Fruit fly (Drosophila melanogaster) whole organism, larva: ENCODE results near the gene CG46412.
"Not testable (repeated sequence)": the region's sequence is repeated elsewhere in the genome, so short reads cannot be mapped to it uniquely, and the experiment has no call there.

Experiments
- noc ChIP-seq: fragments of 200-800 bp; sonication (Bioruptor generic); optimal IDR thresholded peaks from 3 replicates; lab custom pipeline; 2019; ENCODE audit warnings: missing biosample characterization, mild to moderate bottlenecking, missing genetic modification characterization, moderate library complexity

The CG46412 gene

DNA sequence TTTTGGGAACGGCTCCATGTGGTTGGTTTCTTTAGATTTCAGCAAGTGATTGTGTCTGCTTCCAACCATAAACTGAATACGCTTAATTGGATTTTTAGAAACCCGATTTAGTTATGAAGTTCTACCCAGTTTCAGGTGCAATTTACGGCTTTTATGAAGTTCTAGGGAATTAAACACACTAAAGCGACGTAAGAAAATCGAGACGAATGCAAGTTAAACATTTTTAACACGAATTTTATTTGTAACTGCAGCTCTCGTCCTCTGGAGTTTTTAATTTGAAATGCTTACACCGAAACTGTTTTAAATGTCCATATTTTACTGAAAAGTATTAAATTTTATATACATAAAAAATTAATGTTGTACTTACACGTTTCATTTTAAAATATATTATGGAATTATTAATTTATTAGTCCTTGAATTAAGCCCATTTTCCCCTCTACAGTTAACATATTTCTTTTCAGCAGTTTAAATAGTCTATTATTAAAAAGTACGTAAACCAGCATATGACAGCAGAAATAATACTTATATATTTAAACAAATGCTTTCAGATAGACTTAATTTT lies at the start of gene CG46412, which contains the start of gene CG33267:
Gene CG46412 (minus strand): TSS at position 101 of the 562 bp plus-strand sequence.
Gene CG33267 (plus strand): TSS at position 512 of the 562 bp plus-strand sequence.
- no peak for TF ChIP-seq noc (tag; lab: Kevin White, UChicago)

DNA sequence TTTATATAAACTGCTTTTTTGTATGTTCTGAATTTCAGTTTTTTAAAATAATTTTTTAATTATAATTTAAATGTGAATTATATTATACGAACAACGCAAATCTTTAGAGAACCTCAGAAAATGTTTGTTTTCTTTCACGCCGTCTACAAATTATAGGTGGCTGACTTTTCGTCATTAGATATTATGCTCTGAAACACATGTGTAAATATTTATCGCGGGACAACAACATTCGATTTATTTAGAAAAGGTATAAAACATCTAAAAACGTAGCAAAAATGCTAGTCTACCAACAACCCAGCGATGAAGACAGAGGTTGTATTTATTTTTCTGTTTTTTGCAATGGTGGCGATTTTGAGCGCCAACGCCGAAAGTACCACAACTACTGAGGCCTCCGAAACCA lies 46.0 kb upstream of the CG46412 start, which contains the start of gene CG42832:
Gene CG42832 (plus strand): TSS at position 301 of the 400 bp plus-strand sequence.
- no peak for TF ChIP-seq noc (tag; lab: Kevin White, UChicago)

DNA sequence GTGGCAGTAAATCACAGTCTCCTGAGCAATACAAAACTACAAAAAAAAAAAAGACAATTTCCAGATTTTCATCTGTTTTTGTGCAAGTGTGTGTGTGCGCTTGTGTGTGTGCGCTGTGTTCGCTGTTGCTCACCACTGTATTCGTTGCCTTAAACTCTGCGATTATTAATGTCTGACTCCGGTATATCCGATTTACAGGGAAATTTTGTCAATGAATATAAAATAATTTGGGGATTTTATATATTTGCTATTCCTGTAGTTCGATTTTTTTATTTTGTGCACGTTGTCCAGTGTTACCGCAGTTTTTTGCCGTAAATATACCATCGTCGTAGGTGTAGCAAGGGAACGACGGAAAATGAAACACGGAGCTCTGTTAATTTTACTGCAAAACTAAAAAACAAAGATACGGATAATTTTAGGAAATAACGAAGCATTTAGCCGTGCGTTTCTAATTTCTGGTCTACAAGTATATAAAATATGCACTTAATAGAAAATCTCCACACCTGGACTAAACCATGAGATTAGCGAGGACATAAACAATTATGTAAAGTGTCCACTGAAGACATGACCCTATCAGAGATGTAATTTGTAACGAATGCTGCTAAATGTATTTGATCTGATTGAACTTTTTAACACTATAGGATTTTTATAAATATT lies 45.4 kb upstream of the CG46412 start, which contains the start of gene Duba:
Gene Duba (minus strand): TSS at position 313 of the 657 bp plus-strand sequence.
- TF ChIP-seq noc (tag; lab: Kevin White, UChicago): no peak

DNA sequence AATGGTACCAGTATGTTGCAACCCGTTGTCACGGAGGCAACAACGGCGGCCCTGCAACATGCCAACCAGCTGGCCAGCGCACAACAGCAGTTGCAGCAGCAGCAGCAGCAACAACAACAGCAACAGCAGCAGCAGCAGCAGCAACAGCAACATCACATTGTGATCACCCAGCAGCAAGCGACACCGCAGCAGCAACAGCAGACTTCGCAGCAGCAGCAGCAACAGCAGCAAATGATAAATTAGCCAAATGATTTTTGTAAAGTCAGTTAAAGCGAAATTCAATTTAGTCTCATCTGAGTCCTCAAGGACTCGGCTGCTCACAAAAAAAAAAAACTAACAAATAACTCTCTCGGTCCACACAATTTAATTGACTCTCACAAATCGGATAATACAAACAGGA lies 40.4 kb upstream of the CG46412 start:
- no peak for TF ChIP-seq noc (tag; lab: Kevin White, UChicago)

DNA sequence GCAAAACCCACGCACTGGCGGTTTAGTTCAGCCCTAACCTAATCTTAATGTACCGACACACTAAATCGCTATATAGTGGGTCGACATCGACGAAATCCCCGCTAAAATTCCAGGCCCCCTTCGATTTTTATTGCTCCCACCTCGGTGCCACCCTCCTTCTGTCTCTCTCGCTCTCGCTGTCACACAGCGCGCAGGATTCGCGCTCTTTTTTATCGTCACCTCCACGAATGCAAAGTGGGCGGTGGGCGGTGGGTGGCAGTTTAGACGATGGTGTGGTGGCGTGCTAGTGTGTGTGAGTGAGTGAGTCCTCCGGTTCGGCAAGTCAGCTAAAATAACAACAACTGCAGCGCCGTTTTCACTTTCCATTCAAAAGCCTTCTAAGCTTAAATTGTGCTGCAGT lies 38.2 kb upstream of the CG46412 start:
- no peak for TF ChIP-seq noc (tag; lab: Kevin White, UChicago)

DNA sequence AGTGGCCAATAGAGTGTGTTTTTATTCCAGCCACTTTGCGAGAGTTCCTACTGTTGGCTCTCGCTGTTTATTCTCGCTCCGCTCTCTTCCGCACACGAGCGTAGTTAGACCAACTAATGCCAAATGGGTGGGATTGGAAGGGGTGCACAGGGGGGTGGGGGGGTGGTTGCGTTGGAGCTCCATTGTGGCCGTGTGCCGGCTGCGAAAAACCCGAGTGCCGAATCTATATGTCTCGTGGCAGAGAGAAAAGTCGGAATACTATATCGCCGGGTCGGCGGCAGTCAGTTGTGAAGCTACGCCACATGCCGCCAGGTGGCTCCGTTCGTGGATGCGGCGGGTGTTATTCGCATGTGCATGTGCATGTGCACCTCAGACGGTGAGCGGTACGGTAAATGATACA lies 37.3 kb upstream of the CG46412 start:
- no peak for TF ChIP-seq noc (tag; lab: Kevin White, UChicago)

DNA sequence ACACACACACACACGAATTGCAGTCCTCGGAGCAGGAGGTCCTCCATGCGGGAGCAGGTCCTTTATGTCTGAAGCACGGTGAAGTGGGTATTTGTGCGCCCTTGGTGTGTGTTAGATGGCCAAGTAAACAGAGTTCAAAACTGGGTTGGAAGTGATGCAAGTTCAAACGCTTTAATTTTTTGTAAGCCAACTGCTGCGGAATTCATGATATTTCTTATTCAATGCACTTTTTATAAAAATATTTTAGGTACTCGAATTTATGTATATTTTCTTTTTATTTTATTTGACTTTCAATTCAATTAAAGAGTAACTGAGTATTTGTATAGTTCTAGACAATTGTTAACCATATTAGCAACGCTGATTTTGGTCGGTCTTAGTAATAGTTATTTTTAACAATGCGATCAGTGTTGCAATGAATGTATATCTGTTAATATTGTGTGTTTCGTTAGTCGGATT lies 36.1 kb upstream of the CG46412 start, which contains the start of the genes CG14137 and CG46394:
Gene CG14137 (minus strand): TSS at position 101 of the 456 bp plus-strand sequence.
Gene CG46394 (plus strand): TSS at position 406 of the 456 bp plus-strand sequence.
- no peak for TF ChIP-seq noc (tag; lab: Kevin White, UChicago)

DNA sequence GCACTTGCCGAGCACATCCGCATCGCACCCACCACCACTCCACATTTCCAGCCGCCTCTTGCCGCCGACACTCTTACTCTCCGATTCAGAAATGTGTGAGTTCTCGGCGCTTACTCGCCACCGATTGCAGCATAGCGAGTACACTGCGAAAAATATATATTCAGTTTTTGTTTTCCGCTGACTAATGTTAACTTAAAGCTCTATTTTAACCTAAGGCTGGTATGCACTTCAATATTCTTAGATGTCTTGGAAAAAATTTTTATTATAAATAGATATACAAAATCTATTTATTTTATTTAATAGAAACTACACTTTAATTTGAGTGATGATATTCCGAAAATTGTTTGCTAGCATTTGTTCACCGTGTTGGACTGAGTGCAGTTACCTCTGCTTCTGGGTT lies 35.4 kb upstream of the CG46412 start:
- no peak for TF ChIP-seq noc (tag; lab: Kevin White, UChicago)

DNA sequence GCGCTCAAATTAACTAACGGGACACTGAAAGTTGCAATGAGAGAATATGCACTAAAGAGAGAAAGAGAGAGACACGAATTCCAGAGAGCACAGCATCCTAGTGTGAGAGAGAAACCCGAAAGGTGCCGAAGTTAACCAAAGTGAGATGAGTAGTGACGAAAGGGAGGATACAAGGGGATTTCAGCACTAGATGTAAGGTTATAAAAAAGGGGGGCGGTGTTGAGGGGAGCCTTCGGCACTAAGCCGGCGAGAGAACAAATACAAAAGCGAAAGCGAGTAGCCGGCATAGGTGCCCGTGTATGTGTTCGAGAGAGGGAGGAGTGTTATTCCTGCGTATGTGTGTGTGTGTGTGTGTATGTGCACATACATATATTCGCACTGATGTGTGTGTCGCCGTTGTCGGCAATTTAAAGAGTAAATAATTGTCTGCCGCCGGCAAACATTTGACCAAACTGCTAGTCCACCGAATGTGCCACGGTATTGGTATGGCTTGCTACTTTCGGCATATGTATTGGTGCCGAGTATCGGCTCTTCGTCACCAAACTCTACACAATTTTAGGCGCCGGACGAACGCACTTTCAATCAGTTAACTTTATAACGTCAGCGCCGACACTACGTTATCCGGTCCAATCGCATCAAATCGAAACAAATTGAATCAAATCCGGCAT lies 32.8 kb upstream of the CG46412 start, which contains the start of gene CG7368:
Gene CG7368 (plus strand): TSS at position 618 of the 668 bp plus-strand sequence.
- no peak for TF ChIP-seq noc (tag; lab: Kevin White, UChicago)

DNA sequence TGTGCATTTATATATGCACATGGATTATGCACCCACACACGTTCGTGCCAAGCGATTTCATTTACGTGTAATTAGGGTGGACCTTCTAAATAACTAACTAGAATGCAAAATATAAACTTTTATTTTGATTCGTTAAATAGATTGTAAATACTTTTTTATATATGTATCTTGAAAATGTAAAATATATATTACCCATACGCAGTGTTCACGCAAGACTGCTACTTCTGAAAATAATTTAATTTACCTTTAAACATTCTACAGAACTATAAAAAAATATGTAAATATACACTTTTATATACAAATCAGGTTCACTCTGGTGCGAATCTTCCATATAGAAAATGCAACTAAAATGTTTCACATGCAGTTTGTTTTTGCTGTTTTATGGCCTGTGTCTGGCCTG lies 29.9 kb upstream of the CG46412 start:
- TF ChIP-seq noc (tag; lab: Kevin White, UChicago): no peak

DNA sequence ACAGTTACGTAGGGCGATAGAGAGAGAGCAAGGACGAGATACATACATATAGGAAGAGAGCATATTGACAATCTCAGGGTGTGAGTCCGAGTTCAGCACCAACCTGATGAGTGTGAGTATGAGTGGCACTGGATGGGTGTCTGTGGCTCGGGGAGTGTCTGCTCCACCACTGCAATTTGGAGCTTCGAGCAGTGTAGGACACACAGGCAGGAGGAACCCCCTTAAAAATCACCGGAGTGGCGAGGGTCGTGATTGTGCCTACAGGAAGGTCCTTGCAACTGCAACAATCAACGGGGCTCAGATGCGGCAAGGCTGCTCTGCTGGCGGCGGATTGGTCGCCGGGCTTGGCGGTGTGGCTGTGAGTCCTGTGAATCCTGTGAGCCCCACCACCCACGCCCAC lies 27.9 kb upstream of the CG46412 start:
- no peak for TF ChIP-seq noc (tag; lab: Kevin White, UChicago)

DNA sequence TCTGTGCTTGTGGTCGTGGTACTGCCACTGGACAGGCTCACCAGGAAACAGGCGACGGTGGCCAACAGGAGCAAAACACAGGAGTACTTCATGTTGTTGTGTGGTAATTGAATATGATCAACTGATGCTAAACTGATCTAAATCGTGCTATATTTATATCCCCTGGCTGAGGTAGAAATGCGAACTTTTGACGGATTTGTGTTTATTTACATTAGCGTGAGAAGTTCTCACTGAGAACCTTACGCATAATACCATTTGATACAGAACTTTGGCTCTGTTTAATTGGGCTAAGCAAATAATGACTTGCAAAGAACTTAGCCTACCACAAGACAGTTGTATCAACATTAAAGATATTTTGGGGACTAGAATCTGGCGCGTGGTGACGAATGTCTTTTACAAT lies 27.3 kb upstream of the CG46412 start, which contains the start of gene CG33268:
Gene CG33268 (minus strand): TSS at position 101 of the 400 bp plus-strand sequence.
- TF ChIP-seq noc (tag; lab: Kevin White, UChicago): no peak

DNA sequence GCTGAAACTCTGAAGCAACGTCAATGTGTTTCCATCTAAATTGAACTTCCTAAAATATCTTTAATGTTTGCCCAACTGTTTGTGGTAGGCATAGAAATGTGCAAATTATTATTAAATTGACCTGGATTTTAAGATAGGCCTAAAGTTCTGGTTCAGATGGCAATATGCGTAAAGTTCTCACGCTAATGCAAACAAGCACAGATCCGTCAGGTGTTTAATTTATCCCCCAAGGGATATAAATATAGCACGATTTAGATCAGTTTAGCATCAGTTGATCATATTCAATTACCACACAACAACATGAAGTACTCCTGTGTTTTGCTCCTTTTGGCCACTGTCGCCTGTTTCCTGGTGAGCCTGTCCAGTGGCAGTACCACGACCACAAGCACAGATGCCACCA lies 25.5 kb upstream of the CG46412 start, which contains the start of gene CG7377:
Gene CG7377 (plus strand): TSS at position 301 of the 400 bp plus-strand sequence.
- not testable (repeated sequence) for TF ChIP-seq noc (tag; lab: Kevin White, UChicago)

DNA sequence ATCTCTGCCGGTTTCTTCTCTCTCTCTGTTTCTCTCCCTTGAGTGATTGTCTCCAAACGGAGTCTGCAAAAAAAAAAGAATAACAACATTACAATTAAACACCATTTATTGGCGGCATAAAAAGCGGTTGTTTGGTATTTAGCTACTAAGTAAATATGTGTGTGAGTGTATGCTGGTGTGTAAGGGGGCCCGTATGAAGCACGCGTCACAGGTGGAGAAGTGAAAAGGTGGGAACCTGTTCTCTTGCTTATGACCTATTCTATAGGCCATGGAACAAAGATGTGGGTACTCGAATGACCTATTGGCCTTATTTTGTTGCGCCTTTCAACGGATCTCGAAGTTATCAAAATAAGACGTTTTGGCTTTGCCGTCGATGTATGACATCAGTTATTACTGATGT lies 24.7 kb upstream of the CG46412 start:
- no peak for TF ChIP-seq noc (tag; lab: Kevin White, UChicago)

DNA sequence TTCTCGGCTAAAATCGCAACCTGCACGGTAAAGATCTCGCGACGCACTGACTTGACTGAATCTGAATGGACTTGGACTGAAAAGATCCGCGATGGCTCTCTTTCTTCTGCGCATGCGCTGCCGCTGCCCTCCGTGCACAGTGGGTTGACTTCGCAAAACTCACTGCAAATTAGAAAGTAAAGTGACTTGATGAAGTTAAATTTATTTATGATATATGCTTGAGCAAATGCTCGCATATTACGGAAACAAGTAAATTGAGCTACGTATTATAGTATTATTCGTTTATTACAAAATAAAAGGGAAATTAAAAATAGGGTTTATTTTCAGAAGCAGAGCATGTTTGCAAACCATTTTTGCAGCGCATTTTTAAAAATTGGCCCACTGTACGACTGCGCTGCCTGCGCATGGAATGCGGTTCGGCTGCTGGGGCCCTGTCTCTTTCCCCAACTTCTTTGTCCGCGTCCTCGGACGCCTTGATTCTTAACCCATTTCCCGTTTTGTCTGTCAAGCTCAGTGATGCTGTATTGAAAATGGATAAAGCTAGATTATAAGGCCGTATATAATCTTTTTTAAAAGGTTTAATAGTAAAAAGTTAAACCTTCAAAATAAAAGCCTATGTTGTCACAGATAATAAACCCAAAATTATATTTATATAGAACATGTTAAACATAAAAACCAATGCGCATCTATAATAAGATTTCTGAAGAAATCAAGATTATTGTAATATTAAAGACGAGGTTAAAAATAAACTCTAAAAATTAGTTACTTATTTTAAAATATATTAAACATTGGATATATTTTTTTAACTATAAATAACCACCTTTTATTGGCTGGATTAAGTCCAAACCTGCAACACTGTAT lies 24.1 kb upstream of the CG46412 start, which contains the start of gene rt:
Gene rt (minus strand): TSS at position 51 of the 861 bp plus-strand sequence.
- no peak for TF ChIP-seq noc (tag; lab: Kevin White, UChicago)
